Fruit fly (Drosophila melanogaster): Measurements from ENCODE around the gene Drsl6.
A peak's percentile ranks its signal among the peaks of the same experiment; 100 is the strongest.

Gene Drsl6

dm6 chr3L:3382489-3382879 is 46.3 kb upstream of the Drsl6 start (continued):
- TF ChIP-seq jumu (GFP tag; optimal IDR thresholded peaks at IDR 0.05) (peak; percentile 82), salm (tag; optimal IDR thresholded peaks at IDR 0.05) (peak; percentile 80), CG8281 (tag; optimal IDR thresholded peaks at IDR 0.05) (peak; percentile 63), CG18619 (GFP tag; optimal IDR thresholded peaks at IDR 0.05) (peak; percentile 77), Mrtf (GFP tag; IDR thresholded peaks at IDR 0.05) (peak; percentile 68; the same call in 2 of the 3 replicates), zen2 (GFP tag; IDR thresholded peaks at IDR 0.05; ENCODE audit: partially characterized antibody) (no peak), CG14710 (tag; optimal IDR thresholded peaks at IDR 0.05) (peak; percentile 86), odd (GFP tag; optimal IDR thresholded peaks at IDR 0.05) (peak; percentile 60), insv (GFP tag; optimal IDR thresholded peaks at IDR 0.05) (no peak), Dbx (GFP tag; IDR thresholded peaks at IDR 0.05) (peak; percentile 86), Dip2 (GFP tag; IDR thresholded peaks at IDR 0.05) (no peak), hb (GFP tag; IDR thresholded peaks at IDR 0.05; ENCODE audit: partially characterized antibody) (no peak), danr (GFP tag; IDR thresholded peaks at IDR 0.05) (peak; percentile 77), CG12104 (GFP tag; optimal IDR thresholded peaks at IDR 0.05) (peak; percentile 27), CG7963 (GFP tag; IDR thresholded peaks at IDR 0.05; ENCODE audit: partially characterized antibody) (no peak), yki (optimal IDR thresholded peaks at IDR 0.05) (no peak), CG9797 (GFP tag; optimal IDR thresholded peaks at IDR 0.05) (no peak), nau (GFP tag; optimal IDR thresholded peaks at IDR 0.05) (peak; percentile 68), kni (GFP tag; optimal IDR thresholded peaks at IDR 0.05) (peak; percentile 35), so (GFP tag; IDR thresholded peaks at IDR 0.05) (peak; percentile 86), CG13287 (GFP tag; IDR thresholded peaks at IDR 0.05; ENCODE audit: partially characterized antibody) (no peak), CG2116 (GFP tag; optimal IDR thresholded peaks at IDR 0.05) (peak; percentile 53), sim (GFP tag; IDR thresholded peaks at IDR 0.05) (peak; percentile 75; the same call in 1 of the 2 replicates), Lim3 (GFP tag; IDR thresholded peaks at IDR 0.05) (no peak), Neu2 (GFP tag; optimal IDR thresholded peaks at IDR 0.05; ENCODE audit: borderline replicate concordance) (no peak), CG14965 (GFP tag; optimal IDR thresholded peaks at IDR 0.05; ENCODE audit: borderline replicate concordance) (peak; percentile 33), repo (GFP tag; optimal IDR thresholded peaks at IDR 0.05) (peak; percentile 65), bsh (GFP tag; optimal IDR thresholded peaks at IDR 0.05) (peak; percentile 20 to 90), CG7987 (GFP tag; optimal IDR thresholded peaks at IDR 0.05) (peak; percentile 62), CG30431 (GFP tag; optimal IDR thresholded peaks at IDR 0.05) (peak; percentile 61), NK7.1 (GFP tag; optimal IDR thresholded peaks at IDR 0.05) (peak; percentile 60), Ptx1 (GFP tag; IDR thresholded peaks at IDR 0.05) (peak; percentile 85), Vsx1 (GFP tag; optimal IDR thresholded peaks at IDR 0.05) (peak; percentile 65), CG1024 (GFP tag; IDR thresholded peaks at IDR 0.05) (peak; percentile 40), TFAM (GFP tag; optimal IDR thresholded peaks at IDR 0.05) (peak; percentile 65), Aef1 (GFP tag; IDR thresholded peaks at IDR 0.05) (peak; percentile 77), CG17568 (GFP tag; optimal IDR thresholded peaks at IDR 0.05) (peak; percentile 71), pan (optimal IDR thresholded peaks at IDR 0.05) (no peak), pan (GFP tag; optimal IDR thresholded peaks at IDR 0.05 in 1 of 2, IDR thresholded peaks at IDR 0.05 in 1 of 2) (peak in 1 of 2 experiments; percentile 89), Ets65A (GFP tag) (peak; percentile 94), maf-S (GFP tag; optimal IDR thresholded peaks at IDR 0.05) (peak; percentile 76), hth (optimal IDR thresholded peaks at IDR 0.05) (no peak), wor (GFP tag; IDR thresholded peaks at IDR 0.05) (peak; percentile 64), CG15479 (GFP tag; optimal IDR thresholded peaks at IDR 0.05) (no peak), stwl (tag; optimal IDR thresholded peaks at IDR 0.05) (peak; percentile 34), grau (tag; optimal IDR thresholded peaks at IDR 0.05) (peak; percentile 88), Hand (GFP tag; optimal IDR thresholded peaks at IDR 0.05) (peak; percentile 69), CG8388 (GFP tag; optimal IDR thresholded peaks at IDR 0.05) (peak; percentile 89), Bgb (GFP tag; IDR thresholded peaks at IDR 0.05; ENCODE audit: partially characterized antibody) (no peak), gsb (GFP tag; IDR thresholded peaks at IDR 0.05) (peak; percentile 69), Bdp1 (GFP tag; optimal IDR thresholded peaks at IDR 0.05) (peak; percentile 61)

Measured in whole organism, embryonic.